Worm (Caenorhabditis elegans) whole organism, late embryonic: Measurements from ENCODE around the gene Y6G8.14.

Experiments used
- C08G9.2 ChIP-seq: sonication (generic microtip); optimal IDR thresholded peaks from 2 replicates; lab custom pipeline; 2016; ENCODE audit warnings: mild to moderate bottlenecking, missing genetic modification characterization, moderate library complexity, missing compliant biosample characterization
- C38D4.7 ChIP-seq: fragments of 200-800 bp; sonication (Bioruptor generic); optimal IDR thresholded peaks from 2 replicates; lab custom pipeline; 2018; ENCODE audit warnings: mild to moderate bottlenecking, missing genetic modification characterization, moderate library complexity, missing compliant biosample characterization
- F13H6.1 ChIP-seq: sonication (generic microtip); optimal IDR thresholded peaks from 2 replicates; lab custom pipeline; 2016; ENCODE audit warnings: missing genetic modification characterization, missing compliant biosample characterization
- K09A11.1 ChIP-seq: sonication (generic microtip); optimal IDR thresholded peaks from 2 replicates; lab custom pipeline; 2017; ENCODE audit warnings: antibody characterized with exemption, mild to moderate bottlenecking, missing genetic modification characterization, missing compliant biosample characterization; ENCODE audit not compliant: insufficient read depth
- T23F11.4 ChIP-seq: fragments of 200-800 bp; sonication (Bioruptor generic); optimal IDR thresholded peaks from 2 replicates; lab custom pipeline; 2018; ENCODE audit warnings: mild to moderate bottlenecking, missing genetic modification characterization, missing compliant biosample characterization
- ahr-1 ChIP-seq: sonication (generic microtip); optimal IDR thresholded peaks from 2 replicates; lab custom pipeline; 2016; ENCODE audit warnings: missing genetic modification characterization, missing compliant biosample characterization
- ceh-14 ChIP-seq: sonication (generic microtip); optimal IDR thresholded peaks from 2 replicates; lab custom pipeline; 2016; ENCODE audit warnings: missing genotype, missing genetic modification characterization, missing compliant biosample characterization
- ceh-19 ChIP-seq: fragments of 200-800 bp; sonication (Bioruptor generic); optimal IDR thresholded peaks from 2 replicates; lab custom pipeline; 2018; ENCODE audit warnings: mild to moderate bottlenecking, missing genetic modification characterization, missing compliant biosample characterization
- ceh-22 ChIP-seq: sonication (generic microtip); optimal IDR thresholded peaks from 2 replicates; lab custom pipeline; 2017; ENCODE audit warnings: missing biosample characterization, missing genetic modification characterization
- ceh-30 ChIP-seq: fragments of 150-350 bp; optimal IDR thresholded peaks from 2 replicates; lab custom pipeline; 2014; ENCODE audit warnings: missing biosample characterization, missing genetic modification characterization
- ceh-31 ChIP-seq: sonication (generic microtip); optimal IDR thresholded peaks from 2 replicates; lab custom pipeline; 2016; ENCODE audit warnings: missing genetic modification characterization, missing compliant biosample characterization
- ceh-34 ChIP-seq: sonication (generic microtip); optimal IDR thresholded peaks from 2 replicates; lab custom pipeline; 2016; ENCODE audit warnings: mild to moderate bottlenecking, missing genetic modification characterization, missing compliant biosample characterization
- ceh-48 ChIP-seq: sonication (generic microtip); optimal IDR thresholded peaks from 2 replicates; lab custom pipeline; 2016; ENCODE audit warnings: missing genetic modification characterization, inconsistent platforms, missing compliant biosample characterization
- ceh-6 ChIP-seq: fragments of 200-800 bp; sonication (Bioruptor generic); optimal IDR thresholded peaks from 2 replicates; lab custom pipeline; 2018; ENCODE audit warnings: mild to moderate bottlenecking, missing genetic modification characterization, missing compliant biosample characterization
- dve-1 ChIP-seq: sonication (generic microtip); optimal IDR thresholded peaks from 2 replicates; lab custom pipeline; 2017; ENCODE audit warnings: antibody characterized with exemption, mild to moderate bottlenecking, missing genetic modification characterization, missing compliant biosample characterization
- elt-2 ChIP-seq: sonication (generic microtip); optimal IDR thresholded peaks from 2 replicates; lab custom pipeline; 2016; ENCODE audit warnings: missing genetic modification reagents, missing genetic modification characterization, missing compliant biosample characterization
- ets-4 ChIP-seq: sonication (generic microtip); optimal IDR thresholded peaks from 2 replicates; lab custom pipeline; 2016; ENCODE audit warnings: missing genetic modification characterization, missing compliant biosample characterization
- fax-1 ChIP-seq: sonication (generic microtip); optimal IDR thresholded peaks from 2 replicates; lab custom pipeline; 2016; ENCODE audit warnings: missing genotype, missing genetic modification characterization, missing compliant biosample characterization
- fkh-10 ChIP-seq: fragments of 150-350 bp; optimal IDR thresholded peaks from 2 replicates; lab custom pipeline; 2014; ENCODE audit warnings: missing biosample characterization, missing genetic modification reagents, missing genetic modification characterization
- fkh-6 ChIP-seq: sonication (generic microtip); optimal IDR thresholded peaks from 2 replicates; lab custom pipeline; 2016; ENCODE audit warnings: missing genetic modification characterization, missing compliant biosample characterization
- hlh-13 ChIP-seq: fragments of 200-800 bp; sonication (Bioruptor generic); optimal IDR thresholded peaks from 2 replicates; lab custom pipeline; 2018; ENCODE audit warnings: mild to moderate bottlenecking, missing genetic modification characterization, missing compliant biosample characterization
- hlh-15 ChIP-seq: sonication (generic microtip); optimal IDR thresholded peaks from 2 replicates; lab custom pipeline; 2016; ENCODE audit warnings: missing genetic modification characterization, missing compliant biosample characterization
- hlh-30 ChIP-seq: sonication (generic microtip); optimal IDR thresholded peaks from 2 replicates; lab custom pipeline; 2017; ENCODE audit warnings: antibody characterized with exemption, missing genetic modification characterization, missing compliant biosample characterization; ENCODE audit not compliant: insufficient read depth
- hlh-6 ChIP-seq: sonication (generic microtip); optimal IDR thresholded peaks from 2 replicates; lab custom pipeline; 2016; ENCODE audit warnings: missing genotype, missing genetic modification characterization, missing compliant biosample characterization
- hlh-8 ChIP-seq: sonication (generic microtip); optimal IDR thresholded peaks from 2 replicates; lab custom pipeline; 2016; ENCODE audit warnings: missing genotype, missing genetic modification characterization, missing compliant biosample characterization
- lim-6 ChIP-seq: sonication (generic microtip); optimal IDR thresholded peaks from 2 replicates; lab custom pipeline; 2016; ENCODE audit warnings: missing genetic modification characterization, missing compliant biosample characterization
- madf-2 ChIP-seq: sonication (generic microtip); optimal IDR thresholded peaks from 2 replicates; lab custom pipeline; 2017; ENCODE audit warnings: missing genetic modification characterization, missing compliant biosample characterization
- nhr-11 ChIP-seq: fragments of 150-350 bp; optimal IDR thresholded peaks from 2 replicates; lab custom pipeline; 2014; ENCODE audit warnings: missing biosample characterization, missing genetic modification characterization
- odd-2 ChIP-seq: sonication (generic microtip); optimal IDR thresholded peaks from 2 replicates; lab custom pipeline; 2017; ENCODE audit warnings: antibody characterized with exemption, mild to moderate bottlenecking, missing genetic modification characterization, missing compliant biosample characterization
- pat-9 ChIP-seq: fragments of 200-800 bp; sonication (Bioruptor generic); optimal IDR thresholded peaks from 2 replicates; lab custom pipeline; 2018; ENCODE audit warnings: mild to moderate bottlenecking, missing genetic modification characterization, moderate library complexity, missing compliant biosample characterization
- pax-1 ChIP-seq: fragments of 150-350 bp; optimal IDR thresholded peaks from 2 replicates; lab custom pipeline; 2014; ENCODE audit warnings: missing biosample characterization, missing genetic modification characterization
- rnt-1 ChIP-seq: sonication (generic microtip); optimal IDR thresholded peaks from 2 replicates; lab custom pipeline; 2016; ENCODE audit warnings: missing genetic modification characterization, missing compliant biosample characterization
- sdc-2 ChIP-seq: sonication (generic microtip); optimal IDR thresholded peaks from 2 replicates; lab custom pipeline; 2016; ENCODE audit warnings: missing genotype, missing genetic modification characterization, missing compliant biosample characterization
- sox-4 ChIP-seq: sonication (generic microtip); optimal IDR thresholded peaks from 2 replicates; lab custom pipeline; 2017; ENCODE audit warnings: mild to moderate bottlenecking, missing genetic modification characterization, inconsistent platforms, missing compliant biosample characterization
- syd-9 ChIP-seq: sonication (generic microtip); optimal IDR thresholded peaks from 2 replicates; lab custom pipeline; 2016; ENCODE audit warnings: mild to moderate bottlenecking, missing genetic modification characterization, moderate library complexity, missing compliant biosample characterization
- tbx-2 ChIP-seq: sonication (generic microtip); optimal IDR thresholded peaks from 2 replicates; lab custom pipeline; 2016; ENCODE audit warnings: missing genetic modification characterization, missing compliant biosample characterization
- tbx-7 ChIP-seq: sonication (generic microtip); optimal IDR thresholded peaks from 2 replicates; lab custom pipeline; 2016; ENCODE audit warnings: missing genotype, missing genetic modification characterization, missing compliant biosample characterization
- unc-3 ChIP-seq, 2 experiments: fragments of 200-800 bp in 1 of 2; sonication (Bioruptor generic) in 1 of 2; sonication (generic microtip) in 1 of 2; conservative IDR thresholded peaks in 1 of 2; optimal IDR thresholded peaks in 1 of 2; 2 replicates each; pipeline versions ENCODE4 v1.3.6 to Lab custom; 2016 to 2022; ENCODE audit warnings: missing compliant biosample characterization in 2 of 2, missing genetic modification characterization in 2 of 2, missing genetic modification reagents in 1 of 2
- unc-86 ChIP-seq: sonication (generic microtip); optimal IDR thresholded peaks from 2 replicates; lab custom pipeline; 2016; ENCODE audit warnings: missing genetic modification characterization, missing compliant biosample characterization
- zip-5 ChIP-seq: sonication (generic microtip); optimal IDR thresholded peaks from 2 replicates; lab custom pipeline; 2016; ENCODE audit warnings: missing genetic modification characterization, missing compliant biosample characterization

Gene Y6G8.14

DNA sequence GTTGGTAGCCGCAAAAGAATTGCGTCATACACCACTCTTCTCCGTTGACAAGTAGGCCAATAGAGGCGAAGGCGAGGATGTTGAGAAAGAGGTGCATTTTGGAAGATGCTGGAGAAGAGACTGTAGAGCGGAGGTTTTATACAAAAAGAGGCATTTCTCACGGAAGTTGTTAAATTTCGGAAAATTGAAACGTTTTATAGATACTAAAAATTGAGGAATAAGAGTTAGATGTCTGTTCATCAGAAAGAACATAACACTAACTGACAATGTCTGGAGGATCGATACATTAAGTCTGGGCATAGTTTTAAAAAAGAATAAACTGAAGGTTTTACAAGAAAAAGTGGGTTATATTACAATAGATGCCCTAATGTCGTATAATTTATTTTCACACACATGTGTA, at the start of gene Y6G8.14:
Gene Y6G8.14 (minus strand): TSS at position 101 of the 400 bp plus-strand sequence.
- TF ChIP-seq fax-1 (tag; lab: Kevin White, UChicago) (no peak), C08G9.2 (tag; lab: Kevin White, UChicago) (no peak), ceh-14 (tag; lab: Kevin White, UChicago) (no peak), lim-6 (no peak), madf-2 (tag; lab: Kevin White, UChicago) (no peak), dve-1 (tag; lab: Kevin White, UChicago) (no peak), F13H6.1 (tag; lab: Kevin White, UChicago) (no peak), ahr-1 (no peak), unc-3 (GFP tag; conservative IDR thresholded peaks at IDR 0.05; lab: Robert Waterston, UW) (no peak), unc-3 (tag; optimal IDR thresholded peaks at IDR 0.05; lab: Kevin White, UChicago) (no peak), syd-9 (tag; lab: Kevin White, UChicago) (no peak), ceh-34 (tag; lab: Kevin White, UChicago) (no peak)
- TF ChIP-seq, all 69 proteins: peak for 0

- no peak for TF ChIP-seq fkh-10 (GFP tag; lab: Kevin White, UChicago)
- peak; percentile 90 for TF ChIP-seq elt-2 (tag; lab: Kevin White, UChicago)
- no peak for TF ChIP-seq ceh-14 (tag; lab: Kevin White, UChicago)
- no peak for TF ChIP-seq rnt-1 (tag; lab: Kevin White, UChicago)
- no peak for TF ChIP-seq sdc-2 (tag; lab: Kevin White, UChicago)
- TF ChIP-seq hlh-13: no peak
- TF ChIP-seq ets-4 (tag; lab: Kevin White, UChicago): no peak
- TF ChIP-seq sox-4 (tag; lab: Kevin White, UChicago): no peak
These were observed 48.1 kb upstream of the Y6G8.14 start for ce11 chrV:17662260-17662659.

- TF ChIP-seq nhr-11 (tag; lab: Kevin White, UChicago) (no peak), ceh-19 (GFP tag; lab: Kevin White, UChicago) (no peak), T23F11.4 (GFP tag; lab: Kevin White, UChicago) (no peak), ceh-22 (tag; lab: Kevin White, UChicago) (no peak), zip-5 (tag; lab: Kevin White, UChicago) (no peak), hlh-8 (no peak), pat-9 (tag; lab: Kevin White, UChicago) (no peak), unc-3 (GFP tag; conservative IDR thresholded peaks at IDR 0.05; lab: Robert Waterston, UW) (no peak), unc-3 (tag; optimal IDR thresholded peaks at IDR 0.05; lab: Kevin White, UChicago) (no peak), F13H6.1 (tag; lab: Kevin White, UChicago) (no peak), ceh-6 (GFP tag; lab: Kevin White, UChicago) (no peak), odd-2 (tag; lab: Kevin White, UChicago) (no peak), sdc-2 (tag; lab: Kevin White, UChicago) (no peak), fkh-6 (tag; lab: Kevin White, UChicago) (no peak), C08G9.2 (tag; lab: Kevin White, UChicago) (no peak), unc-86 (tag; lab: Kevin White, UChicago) (no peak), madf-2 (tag; lab: Kevin White, UChicago) (no peak), ceh-30 (tag; lab: Kevin White, UChicago) (no peak), tbx-7 (tag; lab: Kevin White, UChicago) (no peak)
These were observed 45.9 kb upstream of the Y6G8.14 start, which contains the start of gene dgat-2 for ce11 chrV:17660003-17660402. Gene dgat-2, plus strand, starts transcription at chrV:17660303.

- TF ChIP-seq ceh-31 (tag; lab: Kevin White, UChicago) (no peak), elt-2 (tag; lab: Kevin White, UChicago) (peak; percentile 92)
These were observed 45.1 kb upstream of the Y6G8.14 start, which contains the start of gene fbxa-108 for ce11 chrV:17659228-17659627. Gene fbxa-108, minus strand, starts transcription at chrV:17659385.

ce11 chrV:17658824-17659223, 44.7 kb upstream of the Y6G8.14 start:
- TF ChIP-seq K09A11.1 (tag; lab: Kevin White, UChicago) (no peak), tbx-2 (no peak), hlh-30 (tag; lab: Kevin White, UChicago) (no peak), ceh-48 (tag; lab: Kevin White, UChicago) (no peak), sox-4 (tag; lab: Kevin White, UChicago) (no peak), hlh-6 (tag; lab: Kevin White, UChicago) (no peak), pax-1 (no peak), ceh-30 (tag; lab: Kevin White, UChicago) (no peak), C38D4.7 (GFP tag; lab: Kevin White, UChicago) (no peak), fkh-10 (GFP tag; lab: Kevin White, UChicago) (no peak), hlh-15 (tag; lab: Kevin White, UChicago) (no peak), ahr-1 (no peak), fax-1 (tag; lab: Kevin White, UChicago) (no peak)
